Worm (Caenorhabditis elegans): ENCODE data around the gene T10D4.19.

- TF ChIP-seq ceh-13 (GFP tag; optimal IDR thresholded peaks at IDR 0.05), result no peak
- no peak for TF ChIP-seq ama-1 (optimal IDR thresholded peaks at IDR 0.05)
- TF ChIP-seq hnd-1 (tag; optimal IDR thresholded peaks at IDR 0.05), result no peak
- no peak for TF ChIP-seq pes-1 (GFP tag; IDR thresholded peaks at IDR 0.05)
Observed at ce11 chrII:3105765-3106164, 46.0 kb upstream of the T10D4.19 start, which contains the start of gene clec-122.

Data from whole organism, early embryonic.